Worm (Caenorhabditis elegans) whole organism, L1 larva: ENCODE results near the gene sas-4.

ENCODE experiments used
- C04F5.9 ChIP-seq: sonication (generic microtip); optimal IDR thresholded peaks from 2 replicates; lab custom pipeline; 2016; ENCODE audit warnings: missing genetic modification characterization, missing compliant biosample characterization
- C16A3.4 ChIP-seq: fragments of 150-350 bp; optimal IDR thresholded peaks from 2 replicates; lab custom pipeline; 2014; ENCODE audit warnings: missing biosample characterization, missing genetic modification characterization
- Y116A8C.19 ChIP-seq: sonication (generic microtip); optimal IDR thresholded peaks from 2 replicates; lab custom pipeline; 2016; ENCODE audit warnings: missing compliant biosample characterization, missing genetic modification characterization, borderline replicate concordance
- alr-1 ChIP-seq: fragments of 200-800 bp; sonication (Bioruptor generic); optimal IDR thresholded peaks from 2 replicates; lab custom pipeline; 2018; ENCODE audit warnings: borderline replicate concordance, mild to moderate bottlenecking, missing genetic modification characterization, missing compliant biosample characterization
- ama-1 ChIP-seq: fragments of 150-350 bp; optimal IDR thresholded peaks from 2 replicates; lab custom pipeline; 2014
- blmp-1 ChIP-seq: fragments of 150-350 bp; optimal IDR thresholded peaks from 2 replicates; lab custom pipeline; 2014; ENCODE audit warnings: missing biosample characterization, missing genetic modification characterization
- ceh-63 ChIP-seq: fragments of 200-800 bp; sonication (Bioruptor generic); optimal IDR thresholded peaks from 2 replicates; lab custom pipeline; 2018; ENCODE audit warnings: mild to moderate bottlenecking, missing genetic modification characterization, missing compliant biosample characterization
- ceh-88 ChIP-seq: fragments of 200-800 bp; sonication (Bioruptor generic); IDR thresholded peaks from 2 replicates; pipeline ENCODE4 v1.3.6; 2022; ENCODE audit warnings: missing genetic modification characterization, missing compliant biosample characterization
- ces-1 ChIP-seq: fragments of 150-350 bp; optimal IDR thresholded peaks from 2 replicates; lab custom pipeline; 2014; ENCODE audit warnings: missing biosample characterization, missing genetic modification reagents, missing genetic modification characterization
- dpl-1 ChIP-seq, 3 experiments: fragments of 150-350 bp in 2 of 3; sonication (generic microtip) in 1 of 3; optimal IDR thresholded peaks; 2 replicates each; lab custom pipeline; 2014 to 2017; ENCODE audit warnings: missing biosample characterization in 3 of 3, missing genetic modification characterization in 3 of 3, missing genetic modification reagents in 3 of 3
- efl-1 ChIP-seq, 4 experiments: fragments of 150-350 bp; optimal IDR thresholded peaks in 3 of 4; peaks in 1 of 4; 1 replicate in 1 of 4; 2 replicates in 3 of 4; lab custom pipeline; 2014; ENCODE audit warnings: missing biosample characterization in 2 of 4, missing genetic modification characterization in 2 of 4, missing genetic modification reagents in 2 of 4
- egl-13 ChIP-seq: sonication (generic microtip); optimal IDR thresholded peaks from 2 replicates; lab custom pipeline; 2016; ENCODE audit warnings: missing genotype, missing genetic modification reagents, missing genetic modification characterization, missing compliant biosample characterization
- elt-2 ChIP-seq: sonication (generic microtip); optimal IDR thresholded peaks from 2 replicates; lab custom pipeline; 2016; ENCODE audit warnings: missing genetic modification characterization, mild to moderate bottlenecking, inconsistent platforms, missing compliant biosample characterization, missing genetic modification reagents
- elt-3 ChIP-seq, 6 experiments: fragments of 150-350 bp in 1 of 6; sonication (generic microtip); optimal IDR thresholded peaks; 2 replicates each; lab custom pipeline; 2017 to 2018; ENCODE audit warnings: missing biosample characterization in 6 of 6, missing genetic modification characterization in 6 of 6, inconsistent platforms in 1 of 6
- ets-5 ChIP-seq: fragments of 200-800 bp; sonication (Bioruptor generic); IDR thresholded peaks from 2 replicates; pipeline ENCODE4 v1.3.6; 2022; ENCODE audit warnings: missing genetic modification characterization, missing compliant biosample characterization
- fkh-10 ChIP-seq: sonication (generic microtip); optimal IDR thresholded peaks from 2 replicates; lab custom pipeline; 2017; ENCODE audit warnings: missing biosample characterization, missing genetic modification reagents, missing genetic modification characterization
- fkh-4 ChIP-seq: sonication (generic microtip); optimal IDR thresholded peaks from 2 replicates; lab custom pipeline; 2016; ENCODE audit warnings: missing compliant biosample characterization, missing genetic modification characterization, borderline replicate concordance
- grh-1 ChIP-seq: fragments of 200-800 bp; sonication (Bioruptor generic); IDR thresholded peaks from 2 replicates; pipeline ENCODE4 v1.3.6; 2022; ENCODE audit warnings: missing genetic modification reagents, missing genetic modification characterization, missing compliant biosample characterization
- irx-1 ChIP-seq: sonication (generic microtip); optimal IDR thresholded peaks from 2 replicates; lab custom pipeline; 2016; ENCODE audit warnings: missing genetic modification characterization, missing compliant biosample characterization
- lin-13 ChIP-seq: fragments of 150-350 bp; optimal IDR thresholded peaks from 2 replicates; lab custom pipeline; 2014; ENCODE audit warnings: missing biosample characterization, missing genetic modification reagents, missing genetic modification characterization
- lin-14 ChIP-seq: fragments of 200-800 bp; sonication (Bioruptor generic); optimal IDR thresholded peaks from 2 replicates; lab custom pipeline; 2018; ENCODE audit warnings: mild to moderate bottlenecking, missing genetic modification characterization, moderate library complexity, missing compliant biosample characterization
- lin-15B ChIP-seq: fragments of 150-350 bp; sonication (generic microtip); optimal IDR thresholded peaks from 3 replicates; lab custom pipeline; 2014; ENCODE audit warnings: missing biosample characterization, missing genetic modification characterization
- lin-39 ChIP-seq: fragments of 150-350 bp; optimal IDR thresholded peaks from 2 replicates; lab custom pipeline; 2014; ENCODE audit warnings: missing biosample characterization, missing genetic modification reagents, missing genetic modification characterization
- lir-3 ChIP-seq: sonication (generic microtip); optimal IDR thresholded peaks from 2 replicates; lab custom pipeline; 2016; ENCODE audit warnings: mild to moderate bottlenecking, missing genetic modification characterization, moderate library complexity, missing compliant biosample characterization; ENCODE audit not compliant: poor library complexity
- mab-9 ChIP-seq: fragments of 200-800 bp; sonication (Bioruptor generic); IDR thresholded peaks from 2 replicates; pipeline ENCODE4 v1.3.6; 2022; ENCODE audit warnings: missing genetic modification reagents, missing genetic modification characterization, missing compliant biosample characterization
- mdl-1 ChIP-seq, 2 experiments: fragments of 150-350 bp; optimal IDR thresholded peaks; 2 replicates each; lab custom pipeline; 2014 to 2017; ENCODE audit warnings: missing biosample characterization in 2 of 2, missing genetic modification characterization in 2 of 2, inconsistent platforms in 1 of 2
- mep-1 ChIP-seq: fragments of 150-350 bp; optimal IDR thresholded peaks from 2 replicates; lab custom pipeline; 2014; ENCODE audit warnings: missing biosample characterization, missing genetic modification characterization
- nhr-19 ChIP-seq: fragments of 200-800 bp; sonication (Bioruptor generic); conservative IDR thresholded peaks from 2 replicates; pipeline ENCODE4 v1.3.6; 2022; ENCODE audit warnings: missing genetic modification characterization, missing compliant biosample characterization
- nhr-237 ChIP-seq: fragments of 150-350 bp; optimal IDR thresholded peaks from 2 replicates; lab custom pipeline; 2014; ENCODE audit warnings: missing biosample characterization, missing genetic modification characterization
- nhr-47 ChIP-seq: sonication (generic microtip); optimal IDR thresholded peaks from 2 replicates; lab custom pipeline; 2016; ENCODE audit warnings: mild to moderate bottlenecking, missing genetic modification characterization, moderate library complexity, missing compliant biosample characterization
- nhr-76 ChIP-seq: sonication (generic microtip); optimal IDR thresholded peaks from 2 replicates; lab custom pipeline; 2017; ENCODE audit warnings: missing biosample characterization, missing genetic modification characterization
- nhr-77 ChIP-seq: fragments of 150-350 bp; optimal IDR thresholded peaks from 2 replicates; lab custom pipeline; 2014; ENCODE audit warnings: missing biosample characterization, missing genetic modification characterization
- nhr-85 ChIP-seq: sonication (generic microtip); peaks from one replicate; lab custom pipeline; 2016; ENCODE audit warnings: missing genetic modification characterization, inconsistent platforms, missing compliant biosample characterization
- nhr-90 ChIP-seq: sonication (generic microtip); optimal IDR thresholded peaks from 2 replicates; lab custom pipeline; 2016; ENCODE audit warnings: mild to moderate bottlenecking, missing genetic modification characterization, missing compliant biosample characterization; ENCODE audit not compliant: poor library complexity
- pax-3 ChIP-seq: fragments of 200-800 bp; sonication (Bioruptor generic); optimal IDR thresholded peaks from 2 replicates; lab custom pipeline; 2018; ENCODE audit warnings: mild to moderate bottlenecking, missing genetic modification characterization, moderate library complexity, missing compliant biosample characterization
- rnt-1 ChIP-seq: sonication (generic microtip); optimal IDR thresholded peaks from 2 replicates; lab custom pipeline; 2016; ENCODE audit warnings: mild to moderate bottlenecking, missing genetic modification characterization, moderate library complexity, missing compliant biosample characterization
- snpc-4 ChIP-seq: fragments of 150-350 bp; optimal IDR thresholded peaks from 2 replicates; lab custom pipeline; 2014; ENCODE audit warnings: missing biosample characterization, missing genetic modification characterization
- sox-4 ChIP-seq: sonication (generic microtip); optimal IDR thresholded peaks from 2 replicates; lab custom pipeline; 2016; ENCODE audit warnings: missing genetic modification characterization, missing compliant biosample characterization
- swsn-7 ChIP-seq: sonication (generic microtip); optimal IDR thresholded peaks from 2 replicates; lab custom pipeline; 2016; ENCODE audit warnings: missing genetic modification characterization, missing compliant biosample characterization
- tbx-2 ChIP-seq: sonication (generic microtip); optimal IDR thresholded peaks from 2 replicates; lab custom pipeline; 2016; ENCODE audit warnings: missing genetic modification characterization, missing compliant biosample characterization
- unc-130 ChIP-seq: fragments of 150-350 bp; optimal IDR thresholded peaks from 2 replicates; lab custom pipeline; 2017; ENCODE audit warnings: missing biosample characterization, missing genetic modification characterization, inconsistent platforms
- unc-30 ChIP-seq: sonication (generic microtip); optimal IDR thresholded peaks from 2 replicates; lab custom pipeline; 2017; ENCODE audit warnings: missing biosample characterization, missing genetic modification characterization
- unc-86 ChIP-seq: sonication (generic microtip); optimal IDR thresholded peaks from 2 replicates; lab custom pipeline; 2016; ENCODE audit warnings: missing genetic modification characterization, missing compliant biosample characterization
- unc-98 ChIP-seq: fragments of 200-800 bp; sonication (Bioruptor generic); IDR thresholded peaks from 2 replicates; pipeline ENCODE4 v1.3.6; 2022; ENCODE audit warnings: missing genetic modification characterization, missing compliant biosample characterization
- vab-15 ChIP-seq: sonication (generic microtip); optimal IDR thresholded peaks from 2 replicates; lab custom pipeline; 2017; ENCODE audit warnings: missing genotype, mild to moderate bottlenecking, missing genetic modification characterization, missing compliant biosample characterization
- xbp-1 ChIP-seq: sonication (generic microtip); optimal IDR thresholded peaks from 2 replicates; lab custom pipeline; 2016; ENCODE audit warnings: missing genetic modification characterization, missing compliant biosample characterization
- zip-4 ChIP-seq: fragments of 200-800 bp; sonication (Bioruptor generic); optimal IDR thresholded peaks from 2 replicates; lab custom pipeline; 2018; ENCODE audit warnings: mild to moderate bottlenecking, missing genetic modification characterization, moderate library complexity, missing compliant biosample characterization
- ztf-11 ChIP-seq, 2 experiments: sonication (generic microtip); optimal IDR thresholded peaks; 2 replicates each; lab custom pipeline; 2016 to 2017; ENCODE audit warnings: missing genetic modification characterization in 2 of 2, missing biosample characterization in 1 of 2, missing compliant biosample characterization in 1 of 2
- ztf-4 ChIP-seq: fragments of 150-350 bp; optimal IDR thresholded peaks from 2 replicates; lab custom pipeline; 2014; ENCODE audit warnings: missing biosample characterization, missing genetic modification characterization

Gene sas-4

DNA sequence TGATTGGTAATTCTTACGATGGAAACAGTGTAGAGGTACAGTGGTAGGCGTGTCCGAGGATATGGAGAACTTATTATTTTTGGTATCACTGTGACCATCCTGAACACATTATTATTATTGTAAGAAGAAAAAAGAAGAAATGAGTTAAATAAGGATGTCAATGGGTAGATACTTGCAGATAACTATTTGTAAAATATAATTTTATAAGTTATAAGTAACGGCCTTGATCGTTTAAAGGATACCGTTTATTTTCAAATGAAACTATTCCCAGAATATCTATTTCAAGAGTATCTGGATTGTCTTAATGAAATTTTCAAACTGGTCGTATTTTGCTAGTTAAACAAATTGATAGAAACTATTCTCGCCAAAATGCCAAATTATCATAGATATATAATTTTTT lies 1.8 kb upstream of the sas-4 start, which contains the start of gene F10E9.10:
F10E9.10 (minus strand) TSS at position 101 of the 400 bp plus-strand sequence.
- TF ChIP-seq rnt-1 (tag; lab: Kevin White, UChicago) (no peak), nhr-47 (tag; lab: Kevin White, UChicago) (no peak), lin-15B (tag; lab: Kevin White, UChicago) (no peak), mdl-1 (tag; optimal IDR thresholded peaks at IDR 0.05; lab: Kevin White, UChicago) (no peak), nhr-77 (tag; lab: Kevin White, UChicago) (no peak), egl-13 (tag; lab: Kevin White, UChicago) (no peak), nhr-19 (no peak), irx-1 (tag; lab: Kevin White, UChicago) (no peak), elt-2 (tag; lab: Kevin White, UChicago) (no peak), C04F5.9 (tag; lab: Kevin White, UChicago) (no peak), lin-13 (no peak), mab-9 (GFP tag; lab: Robert Waterston, UW) (no peak), nhr-90 (tag; lab: Kevin White, UChicago) (no peak), C16A3.4 (no peak), grh-1 (no peak), xbp-1 (tag; lab: Kevin White, UChicago) (no peak), unc-30 (no peak), nhr-76 (no peak), elt-3 (tag; optimal IDR thresholded peaks at IDR 0.05; lab: Kevin White, UChicago) (no peak)

DNA sequence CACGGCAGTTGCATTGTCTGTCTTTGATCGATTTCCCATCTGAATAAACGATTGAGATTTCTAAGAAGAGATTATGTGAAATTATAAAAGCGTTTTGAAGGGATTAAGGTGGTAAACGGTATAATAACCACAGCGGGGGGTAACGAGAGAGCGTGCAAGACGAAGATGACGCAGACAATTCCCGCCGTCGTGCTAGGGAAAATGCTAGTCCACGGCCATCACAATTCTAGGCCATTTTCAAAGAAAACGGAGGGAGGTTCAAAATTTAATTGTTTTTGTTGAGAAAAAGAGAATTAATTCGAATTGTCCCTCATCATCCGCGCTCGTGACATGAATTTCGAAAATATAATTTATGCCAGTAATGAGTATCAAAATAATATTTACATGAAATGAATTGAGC lies 712 bp upstream of the sas-4 start, which contains the start of gene F10E9.11:
F10E9.11 (minus strand) TSS at position 161 of the 400 bp plus-strand sequence.
- no peak for TF ChIP-seq mab-9 (GFP tag; lab: Robert Waterston, UW)
- TF ChIP-seq fkh-10 (GFP tag; lab: Kevin White, UChicago): peak; percentile 26
- TF ChIP-seq egl-13 (tag; lab: Kevin White, UChicago): peak; percentile 82
- TF ChIP-seq tbx-2 (tag; lab: Kevin White, UChicago): peak; percentile 92
- TF ChIP-seq ets-5 (GFP tag; lab: Robert Waterston, UW): no peak
- peak; percentile 9 for TF ChIP-seq elt-2 (tag; lab: Kevin White, UChicago)
- peak; percentile 85 for TF ChIP-seq swsn-7 (tag; lab: Kevin White, UChicago)
- TF ChIP-seq nhr-19: peak; percentile 84
- TF ChIP-seq ces-1: no peak
- TF ChIP-seq ztf-4 (tag; lab: Kevin White, UChicago): peak; percentile 57
- TF ChIP-seq pax-3 (tag; lab: Kevin White, UChicago): peak; percentile 88
- peak; percentile 74 for TF ChIP-seq unc-86 (tag; lab: Kevin White, UChicago)
- TF ChIP-seq lin-14 (GFP tag; lab: Kevin White, UChicago): peak; percentile 85
- TF ChIP-seq nhr-47 (tag; lab: Kevin White, UChicago): peak; percentile 94
- TF ChIP-seq vab-15 (tag; lab: Kevin White, UChicago): peak; percentile 85
- peak; percentile 49 for TF ChIP-seq lin-39
- peak; percentile 76 for TF ChIP-seq unc-98 (GFP tag; lab: Robert Waterston, UW)
- TF ChIP-seq ceh-63: no peak
- peak; percentile 48 for TF ChIP-seq zip-4 (GFP tag; lab: Kevin White, UChicago)
- TF ChIP-seq nhr-237 (tag; lab: Kevin White, UChicago): peak; percentile 2
- peak; percentile 69 for TF ChIP-seq blmp-1
- peak; percentile 91 for TF ChIP-seq sox-4 (tag; lab: Kevin White, UChicago)
- TF ChIP-seq ceh-88: peak; percentile 53; the same call in 1 of the 2 replicates
- TF ChIP-seq fkh-4: peak; percentile 96
- peak in 1 of 2 experiments; percentile 91 for TF ChIP-seq ztf-11 (tag; optimal IDR thresholded peaks at IDR 0.05; lab: Kevin White, UChicago)
- TF ChIP-seq unc-30: no peak
- peak; percentile 96 for TF ChIP-seq dpl-1 (GFP tag; optimal IDR thresholded peaks at IDR 0.05; lab: Kevin White, UChicago)
- peak; percentile 74 for TF ChIP-seq C04F5.9 (tag; lab: Kevin White, UChicago)
- TF ChIP-seq elt-3 (tag; optimal IDR thresholded peaks at IDR 0.05; lab: Kevin White, UChicago): peak in 3 of 6 experiments; percentile 25 to 52 (median 28)
- TF ChIP-seq mep-1 (tag; lab: Kevin White, UChicago): peak; percentile 95
- peak; percentile 36 for TF ChIP-seq nhr-77 (tag; lab: Kevin White, UChicago)
- peak; percentile 96 for TF ChIP-seq nhr-85
- peak; percentile 91 for TF ChIP-seq irx-1 (tag; lab: Kevin White, UChicago)
- TF ChIP-seq efl-1 (optimal IDR thresholded peaks at IDR 0.05; lab: Kevin White, UChicago): peak; percentile 97 to 99
- TF ChIP-seq efl-1 (GFP tag; optimal IDR thresholded peaks at IDR 0.05 in 1 of 2; lab: Kevin White, UChicago): peak; percentile 96 to 99
- TF ChIP-seq Y116A8C.19 (tag; lab: Kevin White, UChicago): peak; percentile 57
- peak; percentile 74 for TF ChIP-seq unc-130 (tag; lab: Kevin White, UChicago)
- peak; percentile 81 for TF ChIP-seq C16A3.4
- TF ChIP-seq lir-3 (tag; lab: Kevin White, UChicago): peak; percentile 96
- TF ChIP-seq alr-1 (tag; lab: Kevin White, UChicago): no peak
- peak; percentile 62 for TF ChIP-seq ama-1
- peak; percentile 51 for TF ChIP-seq snpc-4
